Fruit fly (Drosophila melanogaster) whole organism, embryonic: ENCODE results near the gene CG13829.

Experiments used
- Atf-2 ChIP-seq: fragments of 200-800 bp; sonication (Bioruptor generic); optimal IDR thresholded peaks from 2 replicates; lab custom pipeline; 2016; ENCODE audit warnings: missing biosample characterization, missing genetic modification characterization
- CG14667 ChIP-seq: fragments of 200-800 bp; sonication (Bioruptor generic); IDR thresholded peaks from 2 replicates; pipeline ENCODE4 v1.3.6; 2022; ENCODE audit warnings: missing biosample characterization, missing genetic modification characterization
- CG17912 ChIP-seq: fragments of 200-800 bp; sonication (Bioruptor generic); optimal IDR thresholded peaks from 2 replicates; lab custom pipeline; 2018; ENCODE audit warnings: missing biosample characterization, mild to moderate bottlenecking, missing genetic modification characterization
- CG7928 ChIP-seq: fragments of 200-800 bp; sonication (Bioruptor generic); optimal IDR thresholded peaks from 2 replicates; lab custom pipeline; 2017; ENCODE audit warnings: missing biosample characterization, mild to moderate bottlenecking, missing genetic modification characterization
- CG8089 ChIP-seq: fragments of 200-800 bp; sonication (Bioruptor generic); optimal IDR thresholded peaks from 3 replicates; lab custom pipeline; 2016; ENCODE audit warnings: missing biosample characterization, missing genetic modification characterization
- D19B ChIP-seq: fragments of 200-800 bp; sonication (Bioruptor generic); optimal IDR thresholded peaks from 2 replicates; lab custom pipeline; 2017; ENCODE audit warnings: missing biosample characterization, mild to moderate bottlenecking, missing genetic modification characterization
- Hr39 ChIP-seq: fragments of >200 bp; optimal IDR thresholded peaks from 2 replicates; lab custom pipeline; 2017
- Taf1 ChIP-seq: fragments of 200-800 bp; sonication (Bioruptor generic); IDR thresholded peaks from 2 replicates; pipeline ENCODE4 v1.3.6; 2022; ENCODE audit warnings: missing biosample characterization, missing genetic modification characterization
- kay ChIP-seq: fragments of 200-800 bp; sonication (Bioruptor generic); optimal IDR thresholded peaks from 2 replicates; lab custom pipeline; 2016; ENCODE audit warnings: missing biosample characterization, missing genetic modification characterization
- mld ChIP-seq: fragments of 200-800 bp; sonication (Bioruptor generic); IDR thresholded peaks from 3 replicates; pipeline ENCODE4 v1.3.6; 2022; ENCODE audit warnings: missing biosample characterization, missing genetic modification characterization; ENCODE audit not compliant: partially characterized antibody
- pnt ChIP-seq: fragments of 200-800 bp; sonication (Bioruptor generic); optimal IDR thresholded peaks from 3 replicates; lab custom pipeline; 2016; ENCODE audit warnings: missing biosample characterization, missing genetic modification characterization
- zen ChIP-seq: fragments of 200-800 bp; sonication (Bioruptor generic); optimal IDR thresholded peaks from 3 replicates; lab custom pipeline; 2018; ENCODE audit warnings: missing biosample characterization, mild to moderate bottlenecking, missing genetic modification characterization, moderate library complexity

dm6 chr3R:23178052-23178591 is 17.0 kb upstream of the CG13829 start:
- no peak for TF ChIP-seq mld
- TF ChIP-seq CG17912 (GFP tag; lab: Kevin White, UChicago) = no peak
- TF ChIP-seq zen (tag; lab: Kevin White, UChicago) = no peak
- no peak for TF ChIP-seq kay (GFP tag; lab: Kevin White, UChicago)
- no peak for TF ChIP-seq pnt (GFP tag; lab: Kevin White, UChicago)
- TF ChIP-seq Atf-2 (GFP tag; lab: Kevin White, UChicago) = no peak
- no peak for TF ChIP-seq Taf1 (GFP tag; lab: Robert Waterston, UW)
- TF ChIP-seq CG7928 = no peak
- no peak for TF ChIP-seq Hr39 (lab: Kevin White, UChicago)
- no peak for TF ChIP-seq D19B (GFP tag; lab: Kevin White, UChicago)
- TF ChIP-seq CG8089 (GFP tag; lab: Kevin White, UChicago) = no peak
- no peak for TF ChIP-seq CG14667
